Worm (Caenorhabditis elegans) whole organism, midembryonic: ENCODE measurements around the gene T14G10.8.

Source experiments
- T22C8.4 ChIP-seq: fragments of 200-800 bp; sonication (Bioruptor generic); IDR thresholded peaks from 2 replicates; pipeline ENCODE4 v1.3.6; 2022; ENCODE audit warnings: missing genetic modification characterization, missing compliant biosample characterization
- cog-1 ChIP-seq: sonication (generic microtip); optimal IDR thresholded peaks from 2 replicates; lab custom pipeline; 2016; ENCODE audit warnings: missing genetic modification characterization, missing compliant biosample characterization
- flt-1 ChIP-seq: fragments of 200-800 bp; sonication (Bioruptor generic); IDR thresholded peaks from 2 replicates; pipeline ENCODE4 v1.3.6; 2022; ENCODE audit warnings: missing genetic modification characterization, missing compliant biosample characterization
- klf-2 ChIP-seq: fragments of 200-800 bp; sonication (Bioruptor generic); conservative IDR thresholded peaks from 2 replicates; pipeline ENCODE4 v1.3.6; 2022; ENCODE audit warnings: missing genetic modification reagents, missing genetic modification characterization, missing compliant biosample characterization
- med-1 ChIP-seq: sonication (generic microtip); optimal IDR thresholded peaks from 2 replicates; lab custom pipeline; 2017; ENCODE audit warnings: missing genetic modification characterization, mild to moderate bottlenecking, missing compliant biosample characterization, antibody characterized with exemption, missing genetic modification reagents; ENCODE audit not compliant: insufficient read depth
- ref-1 ChIP-seq: fragments of 200-800 bp; sonication (Bioruptor generic); conservative IDR thresholded peaks from 2 replicates; pipeline ENCODE4 v1.3.6; 2022; ENCODE audit warnings: missing genetic modification reagents, missing genetic modification characterization, missing compliant biosample characterization
- tab-1 ChIP-seq: fragments of 200-800 bp; sonication (Bioruptor generic); IDR thresholded peaks from 2 replicates; pipeline ENCODE4 v1.3.6; 2022; ENCODE audit warnings: missing genetic modification characterization, missing compliant biosample characterization
- ztf-23 ChIP-seq: fragments of 200-800 bp; sonication (Bioruptor generic); IDR thresholded peaks from 2 replicates; pipeline ENCODE4 v1.3.6; 2022; ENCODE audit warnings: missing genetic modification reagents, missing genetic modification characterization, missing compliant biosample characterization
- ztf-29 ChIP-seq: fragments of 200-800 bp; sonication (Bioruptor generic); IDR thresholded peaks from 2 replicates; pipeline ENCODE4 v1.3.6; 2022; ENCODE audit warnings: missing genetic modification reagents, missing genetic modification characterization, missing compliant biosample characterization

T14G10.8 gene

DNA sequence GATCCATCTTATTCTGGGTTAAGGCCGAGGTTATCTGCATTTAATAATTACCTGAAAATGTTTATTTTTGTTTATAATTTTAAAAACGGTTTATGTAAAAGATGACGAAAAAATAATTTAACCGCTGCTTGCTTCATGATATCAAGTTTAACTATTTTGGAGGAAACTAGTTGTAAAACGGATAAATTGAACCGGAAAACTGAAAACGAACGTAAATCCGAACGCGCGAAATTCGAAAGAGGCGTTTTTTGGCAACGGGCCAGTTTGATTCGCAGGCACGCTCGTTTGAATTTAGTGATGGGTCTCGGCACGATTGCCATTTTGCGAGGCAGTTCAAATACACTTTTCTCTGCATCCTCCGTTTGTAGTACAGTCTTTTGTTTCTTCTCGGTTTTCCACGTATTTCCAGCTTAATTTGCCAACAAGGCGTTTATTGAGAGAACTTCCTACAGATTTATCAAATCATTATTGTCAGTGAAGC is 17.8 kb downstream of the T14G10.8 start, which contains the start of the genes gtbp-1 and K08F4.3:
Gene gtbp-1 (minus strand): TSS at position 51 of the 481 bp plus-strand sequence.
Gene K08F4.3 (plus strand): TSS at position 352 of the 481 bp plus-strand sequence.
- no peak for TF ChIP-seq flt-1
- peak; percentile 50; the same call in 1 of the 2 replicates for TF ChIP-seq ztf-23

DNA sequence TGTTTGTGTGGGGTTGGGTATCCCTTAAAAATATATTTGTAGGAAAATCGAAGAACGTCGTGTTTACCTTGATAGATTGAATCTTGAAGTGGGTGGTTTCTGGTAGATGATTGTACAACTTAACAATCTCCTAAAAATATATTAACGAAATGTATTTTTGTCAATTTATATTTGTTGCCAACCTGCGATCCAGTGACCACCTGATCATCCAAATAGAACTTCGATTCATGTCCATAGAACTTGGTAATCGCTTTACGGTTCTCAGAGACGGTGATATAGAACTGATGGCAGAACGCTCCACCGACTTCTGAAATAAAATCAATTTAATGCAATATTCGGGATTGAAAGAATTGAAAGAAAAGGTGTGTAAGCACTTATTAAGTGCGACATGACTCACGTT is 18.3 kb downstream of the T14G10.8 start:
- TF ChIP-seq med-1, result no peak
- no peak for TF ChIP-seq flt-1
- TF ChIP-seq tab-1 (GFP tag; lab: Robert Waterston, UW), result no peak
- no peak for TF ChIP-seq cog-1 (tag; lab: Kevin White, UChicago)
- TF ChIP-seq T22C8.4 (GFP tag; lab: Robert Waterston, UW), result no peak
- TF ChIP-seq klf-2 (GFP tag; lab: Robert Waterston, UW), result no peak
- no peak for TF ChIP-seq ztf-29
- TF ChIP-seq ref-1 (GFP tag; lab: Robert Waterston, UW), result no peak
- TF ChIP-seq ztf-23, result no peak

DNA sequence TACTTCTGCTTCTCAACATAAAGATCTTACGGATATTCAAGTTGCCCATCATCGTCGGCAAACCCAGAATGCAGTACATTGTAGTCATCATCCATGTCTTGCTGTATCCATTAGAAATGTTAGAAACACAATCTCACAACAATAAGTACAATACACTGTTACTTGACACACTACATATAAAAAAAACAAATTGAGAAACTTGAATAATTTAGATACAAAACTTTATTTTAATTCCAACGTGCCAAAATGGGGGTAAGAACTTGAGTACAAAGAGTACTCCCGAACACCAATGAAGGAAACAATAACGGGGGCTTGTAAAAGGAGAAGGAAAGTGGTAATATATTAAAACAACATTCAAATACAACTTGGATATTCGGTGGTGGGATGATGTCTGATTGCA is 20.2 kb downstream of the T14G10.8 start, which contains the start of gene ctf-18:
Gene ctf-18 (minus strand): TSS at position 101 of the 400 bp plus-strand sequence.
- TF ChIP-seq tab-1 (GFP tag; lab: Robert Waterston, UW), result no peak
- TF ChIP-seq flt-1, result no peak
- no peak for TF ChIP-seq med-1
- TF ChIP-seq ztf-29, result no peak
- TF ChIP-seq klf-2 (GFP tag; lab: Robert Waterston, UW), result no peak
- no peak for TF ChIP-seq cog-1 (tag; lab: Kevin White, UChicago)
- no peak for TF ChIP-seq ztf-23
- TF ChIP-seq T22C8.4 (GFP tag; lab: Robert Waterston, UW), result no peak
- no peak for TF ChIP-seq ref-1 (GFP tag; lab: Robert Waterston, UW)

- TF ChIP-seq klf-2 (GFP tag; lab: Robert Waterston, UW), result no peak
- no peak for TF ChIP-seq T22C8.4 (GFP tag; lab: Robert Waterston, UW)
- TF ChIP-seq cog-1 (tag; lab: Kevin White, UChicago), result no peak
- no peak for TF ChIP-seq ztf-29
- TF ChIP-seq ztf-23, result no peak
- no peak for TF ChIP-seq flt-1
- TF ChIP-seq tab-1 (GFP tag; lab: Robert Waterston, UW), result no peak
- no peak for TF ChIP-seq ref-1 (GFP tag; lab: Robert Waterston, UW)
- TF ChIP-seq med-1, result no peak
Measured at ce11 chrIV:10122205-10122604, 24.6 kb downstream of the T14G10.8 start, which contains the start of gene irld-21. irld-21 (minus strand) TSS chrIV:10122305.

ce11 chrIV:10116765-10117164 is 30.0 kb downstream of the T14G10.8 start:
- no peak for TF ChIP-seq ztf-23
- TF ChIP-seq cog-1 (tag; lab: Kevin White, UChicago), result no peak
- TF ChIP-seq ztf-29, result no peak
- TF ChIP-seq klf-2 (GFP tag; lab: Robert Waterston, UW), result no peak
- no peak for TF ChIP-seq T22C8.4 (GFP tag; lab: Robert Waterston, UW)
- TF ChIP-seq ref-1 (GFP tag; lab: Robert Waterston, UW), result no peak
- no peak for TF ChIP-seq flt-1
- TF ChIP-seq tab-1 (GFP tag; lab: Robert Waterston, UW), result no peak
- TF ChIP-seq med-1, result no peak

DNA sequence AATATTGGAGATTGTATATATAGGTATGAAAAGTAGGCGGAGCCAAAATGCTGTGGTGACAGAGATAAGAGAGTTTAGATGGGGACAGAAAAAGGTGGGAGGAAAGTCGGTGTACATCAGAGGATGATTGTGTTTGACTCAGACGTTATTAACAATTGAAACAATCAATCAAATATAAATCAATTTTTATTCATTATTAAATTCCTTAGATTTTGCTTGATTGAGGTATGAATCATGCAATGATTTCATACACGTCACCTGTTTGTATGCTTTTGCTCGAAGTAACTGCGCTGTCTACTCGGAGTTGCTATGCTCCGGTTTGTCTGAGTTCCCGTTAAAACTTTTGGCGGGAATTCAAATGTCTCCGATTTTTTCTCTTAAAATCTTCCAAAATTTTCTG is 31.6 kb downstream of the T14G10.8 start, which contains the start of gene C04G2.10:
Gene C04G2.10 (plus strand): TSS at position 301 of the 400 bp plus-strand sequence.
- TF ChIP-seq ztf-29, result no peak
- no peak for TF ChIP-seq T22C8.4 (GFP tag; lab: Robert Waterston, UW)
- no peak for TF ChIP-seq flt-1
- no peak for TF ChIP-seq ref-1 (GFP tag; lab: Robert Waterston, UW)
- no peak for TF ChIP-seq klf-2 (GFP tag; lab: Robert Waterston, UW)
- TF ChIP-seq cog-1 (tag; lab: Kevin White, UChicago), result no peak
- TF ChIP-seq med-1, result no peak
- TF ChIP-seq tab-1 (GFP tag; lab: Robert Waterston, UW), result no peak
- no peak for TF ChIP-seq ztf-23

ce11 chrIV:10112570-10112969 is 34.2 kb downstream of the T14G10.8 start, which contains the start of gene nsph-3.2:
nsph-3.2 (plus strand) TSS chrIV:10112870.
- TF ChIP-seq tab-1 (GFP tag; lab: Robert Waterston, UW) (no peak), ref-1 (GFP tag; lab: Robert Waterston, UW) (no peak), cog-1 (tag; lab: Kevin White, UChicago) (no peak), med-1 (no peak), ztf-23 (no peak), ztf-29 (no peak), flt-1 (no peak), T22C8.4 (GFP tag; lab: Robert Waterston, UW) (no peak)

DNA sequence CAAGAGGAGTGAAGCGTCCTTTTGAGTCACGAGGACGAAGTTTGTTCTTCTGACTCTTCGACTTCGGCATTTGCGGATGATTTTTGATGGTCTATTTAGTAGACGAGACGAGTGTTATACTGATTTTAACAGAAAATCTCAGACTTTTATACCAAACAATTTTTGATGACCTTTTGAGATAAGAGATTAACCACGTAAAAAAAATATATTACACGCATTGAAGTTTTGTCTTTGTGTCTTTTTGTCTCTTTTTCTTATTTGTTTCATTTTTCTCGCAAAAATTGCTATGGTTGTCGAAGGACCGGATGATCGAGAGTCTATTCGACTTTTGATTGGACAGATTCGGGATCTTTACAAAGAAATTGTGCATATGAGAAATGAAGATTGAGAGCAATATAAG is 35.3 kb downstream of the T14G10.8 start, which contains the start of gene spch-1:
Gene spch-1 (minus strand): TSS at position 101 of the 400 bp plus-strand sequence.
- TF ChIP-seq flt-1, result no peak
- no peak for TF ChIP-seq cog-1 (tag; lab: Kevin White, UChicago)
- TF ChIP-seq ref-1 (GFP tag; lab: Robert Waterston, UW), result no peak
- no peak for TF ChIP-seq med-1
- no peak for TF ChIP-seq T22C8.4 (GFP tag; lab: Robert Waterston, UW)
- no peak for TF ChIP-seq klf-2 (GFP tag; lab: Robert Waterston, UW)
- no peak for TF ChIP-seq tab-1 (GFP tag; lab: Robert Waterston, UW)
- TF ChIP-seq ztf-23, result no peak
- no peak for TF ChIP-seq ztf-29

DNA sequence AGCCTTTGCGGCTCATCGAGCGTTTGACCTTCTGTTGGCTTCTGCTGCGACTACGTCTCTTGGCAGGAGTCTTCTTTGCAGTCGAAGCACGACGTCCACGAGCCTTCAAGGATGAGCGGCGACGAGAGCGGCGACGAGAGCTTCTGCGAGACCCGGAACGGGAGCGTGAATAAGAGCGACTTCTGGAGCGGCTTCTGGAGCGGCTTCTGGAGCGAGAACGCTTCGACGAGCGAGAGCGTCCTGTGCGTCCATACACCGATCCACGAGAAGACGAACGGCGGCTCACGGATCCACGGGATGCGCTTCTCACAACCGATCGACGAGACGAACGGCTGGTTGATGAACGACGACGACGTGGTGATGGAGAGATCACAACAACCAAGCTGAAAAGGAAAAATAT is 35.9 kb downstream of the T14G10.8 start:
- TF ChIP-seq flt-1 (no peak), ztf-23 (no peak)

DNA sequence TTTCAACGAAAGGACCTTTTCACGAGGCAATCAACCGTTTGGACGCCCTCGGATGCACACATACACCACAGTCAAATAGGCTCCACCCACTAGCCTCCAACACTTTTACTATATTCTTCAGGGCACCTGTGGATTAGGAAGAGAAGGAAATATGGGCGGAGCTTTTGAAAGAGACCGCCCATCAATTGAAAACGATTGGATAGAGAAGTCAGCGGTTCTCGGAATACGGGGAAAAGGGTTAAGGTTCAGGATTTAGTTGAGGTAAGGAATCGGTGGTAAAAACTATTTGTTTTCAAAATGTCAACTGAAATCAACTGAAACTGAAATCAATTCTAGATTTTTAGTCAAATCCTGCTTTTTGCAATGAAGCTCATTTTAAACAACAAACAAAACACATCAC is 36.4 kb downstream of the T14G10.8 start, which contains the start of gene egl-38:
Gene egl-38 (minus strand): TSS at position 101 of the 400 bp plus-strand sequence.
- TF ChIP-seq tab-1 (GFP tag; lab: Robert Waterston, UW), result no peak
- TF ChIP-seq ref-1 (GFP tag; lab: Robert Waterston, UW), result no peak
- no peak for TF ChIP-seq flt-1
- no peak for TF ChIP-seq T22C8.4 (GFP tag; lab: Robert Waterston, UW)
- no peak for TF ChIP-seq cog-1 (tag; lab: Kevin White, UChicago)
- no peak for TF ChIP-seq ztf-29
- no peak for TF ChIP-seq ztf-23
